Fruit fly (Drosophila melanogaster) whole organism, embryonic: ENCODE measurements around the gene CaBP1.

ENCODE experiments used
- Asciz ChIP-seq: fragments of 200-800 bp; sonication (Bioruptor generic); optimal IDR thresholded peaks from 2 replicates; lab custom pipeline; 2017; ENCODE audit warnings: missing biosample characterization, mild to moderate bottlenecking, missing genetic modification characterization, missing genetic modification reagents
- Atf6 ChIP-seq: fragments of 200-800 bp; sonication (Bioruptor generic); IDR thresholded peaks from 2 replicates; pipeline ENCODE4 v1.3.6; 2022; ENCODE audit warnings: missing biosample characterization, missing genetic modification characterization
- Awh ChIP-seq: fragments of 200-800 bp; sonication (Bioruptor generic); IDR thresholded peaks from 2 replicates; pipeline ENCODE4, ENCODE4 v1.3.6; 2022; ENCODE audit warnings: missing biosample characterization, missing genetic modification characterization
- CG10431 ChIP-seq: fragments of 200-800 bp; sonication (Bioruptor generic); optimal IDR thresholded peaks from 3 replicates; lab custom pipeline; 2018; ENCODE audit warnings: missing biosample characterization, mild to moderate bottlenecking, missing genetic modification characterization
- CG10654 ChIP-seq: fragments of 200-800 bp; sonication (Bioruptor generic); optimal IDR thresholded peaks from 2 replicates; lab custom pipeline; 2016; ENCODE audit warnings: missing biosample characterization, missing genetic modification characterization
- CG12942 ChIP-seq: fragments of 200-800 bp; sonication (Bioruptor generic); optimal IDR thresholded peaks from 3 replicates; lab custom pipeline; 2016; ENCODE audit warnings: missing biosample characterization, missing genetic modification characterization
- CG14014 ChIP-seq: fragments of 200-800 bp; sonication (Bioruptor generic); IDR thresholded peaks from 2 replicates; pipeline ENCODE4 v1.3.6; 2022; ENCODE audit warnings: missing biosample characterization, missing genetic modification characterization
- CG15514 ChIP-seq: fragments of 200-800 bp; sonication (Bioruptor generic); optimal IDR thresholded peaks from 3 replicates; lab custom pipeline; 2017; ENCODE audit warnings: missing biosample characterization, missing genetic modification characterization, mild to moderate bottlenecking, moderate library complexity, missing genetic modification reagents
- CG1603 ChIP-seq: fragments of 200-800 bp; sonication (Bioruptor generic); optimal IDR thresholded peaks from 2 replicates; lab custom pipeline; 2019; ENCODE audit warnings: missing biosample characterization, mild to moderate bottlenecking, missing genetic modification characterization, moderate library complexity
- CG17186 ChIP-seq: fragments of 200-800 bp; sonication (Bioruptor generic); optimal IDR thresholded peaks from 3 replicates; lab custom pipeline; 2017; ENCODE audit warnings: missing biosample characterization, missing genetic modification reagents, missing genetic modification characterization
- CG17359 ChIP-seq: fragments of 200-800 bp; sonication (Bioruptor generic); optimal IDR thresholded peaks from 3 replicates; lab custom pipeline; 2018; ENCODE audit warnings: missing biosample characterization, mild to moderate bottlenecking, missing genetic modification characterization, moderate library complexity
- CG17802 ChIP-seq: fragments of 200-800 bp; sonication (Bioruptor generic); optimal IDR thresholded peaks from 2 replicates; lab custom pipeline; 2018; ENCODE audit warnings: missing biosample characterization, mild to moderate bottlenecking, missing genetic modification characterization, moderate library complexity
- CG1792 ChIP-seq: fragments of 200-800 bp; sonication (Bioruptor generic); optimal IDR thresholded peaks from 2 replicates; lab custom pipeline; 2016; ENCODE audit warnings: missing biosample characterization, missing genetic modification characterization
- CG34376 ChIP-seq: fragments of 200-800 bp; sonication (Bioruptor generic); optimal IDR thresholded peaks from 2 replicates; lab custom pipeline; 2018; ENCODE audit warnings: missing biosample characterization, mild to moderate bottlenecking, missing genetic modification characterization
- CG42726 ChIP-seq: fragments of 200-800 bp; sonication (Bioruptor generic); IDR thresholded peaks from 2 replicates; pipeline ENCODE4 v1.3.6; 2022; ENCODE audit warnings: missing biosample characterization, missing genetic modification characterization; ENCODE audit not compliant: partially characterized antibody
- CG4424 ChIP-seq: fragments of 200-800 bp; sonication (Bioruptor generic); optimal IDR thresholded peaks from 3 replicates; lab custom pipeline; 2016; ENCODE audit warnings: missing biosample characterization, missing genetic modification characterization
- CG7357 ChIP-seq: fragments of 200-800 bp; sonication (Bioruptor generic); IDR thresholded peaks from 3 replicates; pipeline ENCODE4 v1.3.6; 2022; ENCODE audit warnings: missing biosample characterization, missing genetic modification characterization
- CG7745 ChIP-seq: fragments of 200-800 bp; sonication (Bioruptor generic); optimal IDR thresholded peaks from 2 replicates; lab custom pipeline; 2018; ENCODE audit warnings: missing biosample characterization, mild to moderate bottlenecking, missing genetic modification characterization, moderate library complexity
- CG8281 ChIP-seq: fragments of 200-800 bp; sonication (Bioruptor generic); optimal IDR thresholded peaks from 2 replicates; lab custom pipeline; 2018; ENCODE audit warnings: missing biosample characterization, mild to moderate bottlenecking, missing genetic modification characterization, moderate library complexity
- CG8388 ChIP-seq: fragments of 200-800 bp; sonication (Bioruptor generic); optimal IDR thresholded peaks from 2 replicates; lab custom pipeline; 2019; ENCODE audit warnings: missing biosample characterization, mild to moderate bottlenecking, missing genetic modification characterization, moderate library complexity
- CG8478 ChIP-seq: fragments of >200 bp; optimal IDR thresholded peaks from 2 replicates; lab custom pipeline; 2018
- CG9932 ChIP-seq: fragments of 200-800 bp; sonication (Bioruptor generic); IDR thresholded peaks from 2 replicates; pipeline ENCODE4 v1.3.6; 2022; ENCODE audit warnings: missing biosample characterization, missing genetic modification characterization
- Drgx ChIP-seq: fragments of 200-800 bp; sonication (Bioruptor generic); IDR thresholded peaks from 2 replicates; pipeline ENCODE4 v1.3.6; 2022; ENCODE audit warnings: missing biosample characterization, missing genetic modification characterization
- GATAe ChIP-seq: fragments of 200-800 bp; sonication (Bioruptor generic); conservative IDR thresholded peaks from 2 replicates; pipeline ENCODE4 v1.3.6; 2022; ENCODE audit warnings: missing biosample characterization, missing genetic modification characterization
- Hey ChIP-seq: fragments of 200-800 bp; sonication (Bioruptor generic); optimal IDR thresholded peaks from 3 replicates; lab custom pipeline; 2018; ENCODE audit warnings: missing biosample characterization, mild to moderate bottlenecking, missing genetic modification characterization
- Oli ChIP-seq: fragments of 200-800 bp; sonication (Bioruptor generic); optimal IDR thresholded peaks from 2 replicates; lab custom pipeline; 2018; ENCODE audit warnings: missing biosample characterization, mild to moderate bottlenecking, missing genetic modification characterization, moderate library complexity
- caup ChIP-seq: fragments of 200-800 bp; sonication (Bioruptor generic); optimal IDR thresholded peaks from 3 replicates; lab custom pipeline; 2017; ENCODE audit warnings: missing biosample characterization, mild to moderate bottlenecking, missing genetic modification characterization, moderate library complexity; ENCODE audit not compliant: severe bottlenecking
- chinmo ChIP-seq: fragments of 200-800 bp; sonication (Bioruptor generic); IDR thresholded peaks from 4 replicates; pipeline ENCODE4 v1.3.6; 2022; ENCODE audit warnings: missing biosample characterization, missing genetic modification characterization; ENCODE audit not compliant: partially characterized antibody
- crp ChIP-seq, 2 experiments: fragments of 200-800 bp; sonication (Bioruptor generic); optimal IDR thresholded peaks; 2 replicates in 1 of 2; 3 replicates in 1 of 2; lab custom pipeline; 2017; ENCODE audit warnings: missing biosample characterization in 2 of 2, missing genetic modification characterization in 2 of 2, mild to moderate bottlenecking in 1 of 2, moderate library complexity in 1 of 2
- cwo ChIP-seq: fragments of 200-800 bp; sonication (Bioruptor generic); optimal IDR thresholded peaks from 3 replicates; lab custom pipeline; 2017; ENCODE audit warnings: missing biosample characterization, missing genetic modification characterization, mild to moderate bottlenecking, moderate library complexity, missing genetic modification reagents
- fd96Cb ChIP-seq: fragments of 200-800 bp; sonication (Bioruptor generic); optimal IDR thresholded peaks from 2 replicates; lab custom pipeline; 2018; ENCODE audit warnings: missing biosample characterization, mild to moderate bottlenecking, missing genetic modification characterization, moderate library complexity
- gsb ChIP-seq: fragments of 200-800 bp; sonication (Bioruptor generic); IDR thresholded peaks from 2 replicates; pipeline ENCODE4 v1.3.6; 2022; ENCODE audit warnings: missing biosample characterization, missing genetic modification characterization
- h ChIP-seq: fragments of >200 bp; optimal IDR thresholded peaks from 2 replicates; lab custom pipeline; 2017
- kni ChIP-seq: fragments of 200-800 bp; sonication (Bioruptor generic); optimal IDR thresholded peaks from 3 replicates; lab custom pipeline; 2017; ENCODE audit warnings: mild to moderate bottlenecking, missing biosample characterization, missing genetic modification reagents, missing genetic modification characterization
- knrl ChIP-seq: fragments of 200-800 bp; sonication (Bioruptor generic); IDR thresholded peaks from 3 replicates; pipeline ENCODE4 v1.3.6; 2022; ENCODE audit warnings: missing biosample characterization, missing genetic modification characterization; ENCODE audit not compliant: partially characterized antibody
- lilli ChIP-seq: fragments of 200-800 bp; sonication (Bioruptor generic); optimal IDR thresholded peaks from 3 replicates; lab custom pipeline; 2016; ENCODE audit warnings: missing biosample characterization, missing genetic modification characterization
- mam ChIP-seq: fragments of 200-800 bp; sonication (Bioruptor generic); optimal IDR thresholded peaks from 3 replicates; lab custom pipeline; 2016; ENCODE audit warnings: missing biosample characterization, missing genetic modification characterization
- mirr ChIP-seq: fragments of 200-800 bp; sonication (Bioruptor generic); optimal IDR thresholded peaks from 3 replicates; lab custom pipeline; 2018; ENCODE audit warnings: missing biosample characterization, mild to moderate bottlenecking, missing genetic modification characterization
- nmo ChIP-seq: fragments of 200-800 bp; sonication (Bioruptor generic); optimal IDR thresholded peaks from 2 replicates; lab custom pipeline; 2018; ENCODE audit warnings: missing biosample characterization, mild to moderate bottlenecking, missing genetic modification characterization, moderate library complexity
- oc ChIP-seq: fragments of 200-800 bp; sonication (Bioruptor generic); optimal IDR thresholded peaks from 2 replicates; lab custom pipeline; 2018; ENCODE audit warnings: missing biosample characterization, mild to moderate bottlenecking, missing genetic modification characterization, moderate library complexity
- odd ChIP-seq: fragments of 200-800 bp; sonication (Bioruptor generic); optimal IDR thresholded peaks from 2 replicates; lab custom pipeline; 2017; ENCODE audit warnings: missing biosample characterization, mild to moderate bottlenecking, missing genetic modification characterization
- pita ChIP-seq: fragments of 200-800 bp; sonication (Bioruptor generic); optimal IDR thresholded peaks from 2 replicates; lab custom pipeline; 2017; ENCODE audit warnings: missing biosample characterization, mild to moderate bottlenecking, missing genetic modification characterization
- pros ChIP-seq: fragments of 200-800 bp; sonication (Bioruptor generic); optimal IDR thresholded peaks from 3 replicates; lab custom pipeline; 2019; ENCODE audit warnings: missing biosample characterization, mild to moderate bottlenecking, missing genetic modification characterization, moderate library complexity
- ranshi ChIP-seq: fragments of 200-800 bp; sonication (Bioruptor generic); IDR thresholded peaks from 2 replicates; pipeline ENCODE4 v1.3.6; 2022; ENCODE audit warnings: missing biosample characterization, missing genetic modification characterization
- sd ChIP-seq: fragments of 200-800 bp; sonication (Bioruptor generic); optimal IDR thresholded peaks from 3 replicates; lab custom pipeline; 2018; ENCODE audit warnings: missing biosample characterization, mild to moderate bottlenecking, missing genetic modification characterization, moderate library complexity
- sob ChIP-seq: fragments of 200-800 bp; sonication (Bioruptor generic); IDR thresholded peaks from 2 replicates; pipeline ENCODE4 v1.3.6; 2022; ENCODE audit warnings: missing biosample characterization, missing genetic modification characterization
- sqz ChIP-seq: fragments of 200-800 bp; sonication (Bioruptor generic); optimal IDR thresholded peaks from 3 replicates; lab custom pipeline; 2018; ENCODE audit warnings: missing biosample characterization, mild to moderate bottlenecking, missing genetic modification characterization
- tx ChIP-seq: fragments of 200-800 bp; sonication (Bioruptor generic); optimal IDR thresholded peaks from 2 replicates; lab custom pipeline; 2016; ENCODE audit warnings: missing biosample characterization, missing genetic modification characterization
- wor ChIP-seq: fragments of 200-800 bp; sonication (Bioruptor generic); IDR thresholded peaks from 2 replicates; pipeline ENCODE4 v1.3.6; 2022; ENCODE audit warnings: missing biosample characterization, missing genetic modification characterization
- zfh2 ChIP-seq: fragments of 200-800 bp; sonication (Bioruptor generic); optimal IDR thresholded peaks from 2 replicates; lab custom pipeline; 2016; ENCODE audit warnings: missing biosample characterization, missing genetic modification characterization

The CaBP1 gene

dm6 chr2L:16319743-16320142 lies 36.8 kb downstream of the CaBP1 start (continued):
- TF ChIP-seq ranshi (GFP tag; lab: Robert Waterston, UW) (no peak), CG1792 (GFP tag; lab: Kevin White, UChicago) (no peak), pita (GFP tag; lab: Kevin White, UChicago) (no peak), CG17359 (no peak), CG4424 (GFP tag; lab: Kevin White, UChicago) (no peak), odd (GFP tag; lab: Kevin White, UChicago) (no peak), Asciz (no peak), mam (GFP tag; lab: Kevin White, UChicago) (no peak), CG8388 (GFP tag; lab: Kevin White, UChicago) (no peak), sd (peak; percentile 34), cwo (GFP tag; lab: Kevin White, UChicago) (peak; percentile 95), CG7745 (no peak), wor (no peak), CG1603 (tag; lab: Kevin White, UChicago) (no peak), caup (GFP tag; lab: Kevin White, UChicago) (peak; percentile 18), Oli (tag; lab: Kevin White, UChicago) (no peak), CG12942 (no peak), sqz (GFP tag; lab: Kevin White, UChicago) (no peak), Awh (GFP tag; lab: Robert Waterston, UW) (no peak), fd96Cb (tag; lab: Kevin White, UChicago) (no peak), CG9932 (GFP tag; lab: Robert Waterston, UW) (no peak), CG8281 (tag; lab: Kevin White, UChicago) (no peak), CG17186 (GFP tag; lab: Kevin White, UChicago) (no peak), kni (GFP tag; lab: Kevin White, UChicago) (no peak), GATAe (GFP tag; lab: Robert Waterston, UW) (peak; percentile 66), Drgx (no peak), CG7357 (GFP tag; lab: Robert Waterston, UW) (no peak), crp (GFP tag; optimal IDR thresholded peaks at IDR 0.05; lab: Kevin White, UChicago) (no peak), CG8478 (lab: Kevin White, UChicago) (no peak), CG10431 (no peak), CG34376 (GFP tag; lab: Kevin White, UChicago) (peak; percentile 69), tx (GFP tag; lab: Kevin White, UChicago) (no peak), zfh2 (GFP tag; lab: Kevin White, UChicago) (no peak), CG10654 (GFP tag; lab: Kevin White, UChicago) (no peak), knrl (GFP tag; lab: Robert Waterston, UW) (no peak), CG15514 (GFP tag; lab: Kevin White, UChicago) (peak; percentile 2), pros (GFP tag; lab: Kevin White, UChicago) (no peak), CG17802 (no peak), chinmo (GFP tag; lab: Robert Waterston, UW) (0 out of 4 replicates have a peak, but pooled peaks have one; percentile 49), CG42726 (GFP tag; lab: Robert Waterston, UW) (no peak), sob (GFP tag; lab: Robert Waterston, UW) (no peak), oc (tag; lab: Kevin White, UChicago) (no peak), h (lab: Kevin White, UChicago) (no peak), CG14014 (no peak), nmo (GFP tag; lab: Kevin White, UChicago) (no peak), lilli (GFP tag; lab: Kevin White, UChicago) (no peak), mirr (GFP tag; lab: Kevin White, UChicago) (peak; percentile 90), Hey (tag; lab: Kevin White, UChicago) (peak; percentile 22), gsb (no peak), Atf6 (GFP tag; lab: Robert Waterston, UW) (peak; percentile 46; the same call in 1 of the 2 replicates)
